Fruit fly (Drosophila melanogaster): ENCODE measurements around the gene prage.

dm6 chrX:1889926-1890325 is 116.4 kb downstream of the prage start, which contains the start of the genes trr and mRpL16:
- no peak for TF ChIP-seq sv (GFP tag; optimal IDR thresholded peaks at IDR 0.05)
- no peak for TF ChIP-seq psq (GFP tag; optimal IDR thresholded peaks at IDR 0.05)
- TF ChIP-seq sage (GFP tag; optimal IDR thresholded peaks at IDR 0.05) = no peak
- no peak for TF ChIP-seq Hr78 (GFP tag; optimal IDR thresholded peaks at IDR 0.05)
- TF ChIP-seq CG32264 (GFP tag; optimal IDR thresholded peaks at IDR 0.05) = no peak
- no peak for TF ChIP-seq woc (GFP tag; optimal IDR thresholded peaks at IDR 0.05)
- peak; percentile 63 for TF ChIP-seq Myc (optimal IDR thresholded peaks at IDR 0.05)
- TF ChIP-seq h (GFP tag; optimal IDR thresholded peaks at IDR 0.05) = no peak
- no peak for TF ChIP-seq lola (GFP tag; optimal IDR thresholded peaks at IDR 0.05)
- TF ChIP-seq rgr (GFP tag; optimal IDR thresholded peaks at IDR 0.05) = no peak
- no peak for TF ChIP-seq OdsH (GFP tag; optimal IDR thresholded peaks at IDR 0.05)
- no peak for TF ChIP-seq Dif (GFP tag; optimal IDR thresholded peaks at IDR 0.05; ENCODE audit: partially characterized antibody)
- no peak for TF ChIP-seq usp (GFP tag; optimal IDR thresholded peaks at IDR 0.05)
